Worm (Caenorhabditis elegans) whole organism, young adult: ENCODE data around the gene R02D5.3.
A peak's percentile ranks its signal among the peaks of the same experiment; 100 is the strongest.

Source experiments
- hmg-1.2 ChIP-seq: fragments of 200-800 bp; sonication (Bioruptor generic); IDR thresholded peaks from 2 replicates; pipeline ENCODE4 v1.3.6; 2022; ENCODE audit warnings: missing genetic modification reagents, missing genetic modification characterization, missing compliant biosample characterization
- mes-4 ChIP-seq: sonication (generic microtip); optimal IDR thresholded peaks from 2 replicates; lab custom pipeline; 2016; ENCODE audit warnings: missing genotype, missing genetic modification characterization, missing compliant biosample characterization

The R02D5.3 gene

ce11 chrV:14532374-14532773 is 49.4 kb downstream of the R02D5.3 start:
- no peak for TF ChIP-seq mes-4 (tag; lab: Kevin White, UChicago)
- 0 out of 2 replicates have a peak, but pooled peaks have one; percentile 24 for TF ChIP-seq hmg-1.2
